Worm (Caenorhabditis elegans) whole organism, midembryonic: ENCODE measurements around the gene nlp-60.

Source experiments
- cog-1 ChIP-seq: sonication (generic microtip); optimal IDR thresholded peaks from 2 replicates; lab custom pipeline; 2016; ENCODE audit warnings: missing genetic modification characterization, missing compliant biosample characterization
- flt-1 ChIP-seq: fragments of 200-800 bp; sonication (Bioruptor generic); IDR thresholded peaks from 2 replicates; pipeline ENCODE4 v1.3.6; 2022; ENCODE audit warnings: missing genetic modification characterization, missing compliant biosample characterization
- klf-2 ChIP-seq: fragments of 200-800 bp; sonication (Bioruptor generic); conservative IDR thresholded peaks from 2 replicates; pipeline ENCODE4 v1.3.6; 2022; ENCODE audit warnings: missing genetic modification reagents, missing genetic modification characterization, missing compliant biosample characterization
- med-1 ChIP-seq: sonication (generic microtip); optimal IDR thresholded peaks from 2 replicates; lab custom pipeline; 2017; ENCODE audit warnings: missing genetic modification characterization, mild to moderate bottlenecking, missing compliant biosample characterization, antibody characterized with exemption, missing genetic modification reagents; ENCODE audit not compliant: insufficient read depth
- ref-1 ChIP-seq: fragments of 200-800 bp; sonication (Bioruptor generic); conservative IDR thresholded peaks from 2 replicates; pipeline ENCODE4 v1.3.6; 2022; ENCODE audit warnings: missing genetic modification reagents, missing genetic modification characterization, missing compliant biosample characterization
- ztf-23 ChIP-seq: fragments of 200-800 bp; sonication (Bioruptor generic); IDR thresholded peaks from 2 replicates; pipeline ENCODE4 v1.3.6; 2022; ENCODE audit warnings: missing genetic modification reagents, missing genetic modification characterization, missing compliant biosample characterization

DNA sequence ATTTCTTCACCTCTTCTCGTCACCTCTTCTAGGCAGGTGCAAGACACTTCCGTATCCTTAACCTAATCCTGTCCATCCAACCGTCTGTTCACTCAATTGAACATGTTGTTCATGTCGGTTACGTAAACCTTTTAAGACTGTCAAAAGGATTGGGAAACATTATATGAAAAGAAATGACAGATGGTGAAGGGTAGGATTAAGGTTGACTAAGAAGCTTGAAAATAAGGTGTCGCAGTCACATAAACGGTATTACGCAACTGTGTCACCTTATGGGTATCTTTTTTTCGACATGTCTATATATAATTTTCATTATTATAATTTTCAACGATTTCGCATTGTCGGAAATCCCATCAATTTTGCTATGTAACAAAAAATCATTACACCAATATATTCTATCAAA is 43.7 kb upstream of the nlp-60 start:
- TF ChIP-seq med-1 (GFP tag; lab: Kevin White, UChicago) (no peak), ztf-23 (GFP tag; lab: Robert Waterston, UW) (no peak), ref-1 (no peak), flt-1 (GFP tag; lab: Robert Waterston, UW) (no peak), cog-1 (no peak), klf-2 (GFP tag; lab: Robert Waterston, UW) (no peak)
